Worm (Caenorhabditis elegans): Measurements from ENCODE around the gene T10D4.11.

ce11 chrII:3112313-3112712, 37.1 kb downstream of the T10D4.11 start, which contains the start of gene Y25C1A.2:
- no peak for TF ChIP-seq ama-1 (optimal IDR thresholded peaks at IDR 0.05)
- no peak for TF ChIP-seq nhr-12 (tag; optimal IDR thresholded peaks at IDR 0.05)
